Fruit fly (Drosophila melanogaster): ENCODE results near the gene Nuak.

The Nuak gene

dm6 chr3R:10349987-10350386 is 85.9 kb downstream of the Nuak start, which contains the start of gene jumu:
jumu (plus strand) TSS chr3R:10350182.
- TF ChIP-seq CG5204 (GFP tag; optimal IDR thresholded peaks at IDR 0.05) (no peak), ovo (GFP tag; optimal IDR thresholded peaks at IDR 0.05) (peak; percentile 13), Crg-1 (GFP tag; optimal IDR thresholded peaks at IDR 0.05) (no peak), bab1 (GFP tag; optimal IDR thresholded peaks at IDR 0.05) (peak; percentile 63), Mnt (GFP tag; optimal IDR thresholded peaks at IDR 0.05) (peak; percentile 0)

- peak; percentile 58 for TF ChIP-seq CG5204 (GFP tag; optimal IDR thresholded peaks at IDR 0.05)
- TF ChIP-seq Crg-1 (GFP tag; optimal IDR thresholded peaks at IDR 0.05), result peak; percentile 59
- peak; percentile 72 for TF ChIP-seq CG33017 (tag; optimal IDR thresholded peaks at IDR 0.05)
- TF ChIP-seq cnc (optimal IDR thresholded peaks at IDR 0.05), result no peak
- TF ChIP-seq tj (GFP tag; optimal IDR thresholded peaks at IDR 0.05), result no peak
- peak; percentile 35 for TF ChIP-seq toe (GFP tag; optimal IDR thresholded peaks at IDR 0.05)
- peak; percentile 74 for TF ChIP-seq CG14711 (tag; optimal IDR thresholded peaks at IDR 0.05)
- TF ChIP-seq bab1 (GFP tag; optimal IDR thresholded peaks at IDR 0.05), result peak; percentile 80
- TF ChIP-seq ovo (GFP tag; optimal IDR thresholded peaks at IDR 0.05), result no peak
- TF ChIP-seq kay (GFP tag; ENCODE audit: borderline replicate concordance), result peak; percentile 87
- peak; percentile 54 for TF ChIP-seq CG7045 (GFP tag; optimal IDR thresholded peaks at IDR 0.05)
- TF ChIP-seq CG12768 (GFP tag; optimal IDR thresholded peaks at IDR 0.05), result peak; percentile 55
- peak; percentile 52 for TF ChIP-seq CG1620 (GFP tag; optimal IDR thresholded peaks at IDR 0.05)
- TF ChIP-seq CG11617 (GFP tag; optimal IDR thresholded peaks at IDR 0.05), result peak; percentile 49
- TF ChIP-seq CG7101 (tag; optimal IDR thresholded peaks at IDR 0.05), result peak; percentile 69
- peak; percentile 47 for TF ChIP-seq Mnt (GFP tag; optimal IDR thresholded peaks at IDR 0.05)
- TF ChIP-seq Clk (GFP tag; optimal IDR thresholded peaks at IDR 0.05), result peak; percentile 7
- peak; percentile 40 for TF ChIP-seq cic (GFP tag; optimal IDR thresholded peaks at IDR 0.05)
- peak; percentile 100 for TF ChIP-seq pad (GFP tag; optimal IDR thresholded peaks at IDR 0.05)
- TF ChIP-seq Hr96 (GFP tag; optimal IDR thresholded peaks at IDR 0.05), result peak; percentile 34
These were observed 86.9 kb downstream of the Nuak start for dm6 chr3R:10350741-10351629.

dm6 chr3R:10351960-10352458 is 87.9 kb downstream of the Nuak start:
- TF ChIP-seq tj (GFP tag; optimal IDR thresholded peaks at IDR 0.05), result peak; percentile 92
- no peak for TF ChIP-seq Hr96 (GFP tag; optimal IDR thresholded peaks at IDR 0.05)
- TF ChIP-seq bab1 (GFP tag; optimal IDR thresholded peaks at IDR 0.05), result no peak
- peak; percentile 43 for TF ChIP-seq CG33017 (tag; optimal IDR thresholded peaks at IDR 0.05)
- TF ChIP-seq CG5204 (GFP tag; optimal IDR thresholded peaks at IDR 0.05), result no peak
- TF ChIP-seq toe (GFP tag; optimal IDR thresholded peaks at IDR 0.05), result peak; percentile 38
- TF ChIP-seq pad (GFP tag; optimal IDR thresholded peaks at IDR 0.05), result peak; percentile 93
- no peak for TF ChIP-seq CG14711 (tag; optimal IDR thresholded peaks at IDR 0.05)
- TF ChIP-seq cic (GFP tag; optimal IDR thresholded peaks at IDR 0.05), result peak; percentile 36
- TF ChIP-seq CG7045 (GFP tag; optimal IDR thresholded peaks at IDR 0.05), result no peak
- peak; percentile 15 for TF ChIP-seq CG12768 (GFP tag; optimal IDR thresholded peaks at IDR 0.05)
- TF ChIP-seq CG11617 (GFP tag; optimal IDR thresholded peaks at IDR 0.05), result no peak

dm6 chr3R:10352844-10353243 is 88.7 kb downstream of the Nuak start:
- TF ChIP-seq toe (GFP tag; optimal IDR thresholded peaks at IDR 0.05) (no peak), CG11617 (GFP tag; optimal IDR thresholded peaks at IDR 0.05) (no peak), tj (GFP tag; optimal IDR thresholded peaks at IDR 0.05) (no peak)

dm6 chr3R:10353932-10354703 is 90.0 kb downstream of the Nuak start:
- TF ChIP-seq CG5204 (GFP tag; optimal IDR thresholded peaks at IDR 0.05) (peak; percentile 6), Crg-1 (GFP tag; optimal IDR thresholded peaks at IDR 0.05) (no peak), bab1 (GFP tag; optimal IDR thresholded peaks at IDR 0.05) (no peak), CG33017 (tag; optimal IDR thresholded peaks at IDR 0.05) (no peak), pad (GFP tag; optimal IDR thresholded peaks at IDR 0.05) (no peak), toe (GFP tag; optimal IDR thresholded peaks at IDR 0.05) (no peak), kay (GFP tag; ENCODE audit: borderline replicate concordance) (no peak)

- TF ChIP-seq toe (GFP tag; optimal IDR thresholded peaks at IDR 0.05), result no peak
- no peak for TF ChIP-seq Mnt (GFP tag; optimal IDR thresholded peaks at IDR 0.05)
- TF ChIP-seq Hr96 (GFP tag; optimal IDR thresholded peaks at IDR 0.05), result no peak
- peak; percentile 19 for TF ChIP-seq tj (GFP tag; optimal IDR thresholded peaks at IDR 0.05)
- TF ChIP-seq ovo (GFP tag; optimal IDR thresholded peaks at IDR 0.05), result no peak
- no peak for TF ChIP-seq cic (GFP tag; optimal IDR thresholded peaks at IDR 0.05)
These were observed 91.9 kb downstream of the Nuak start for dm6 chr3R:10355840-10356562.
